Fruit fly (Drosophila melanogaster) whole organism, pupa: ENCODE results near the gene Pmm2.

ENCODE experiments used
- CG10348 ChIP-seq: fragments of 200-800 bp; sonication (Bioruptor generic); IDR thresholded peaks from 2 replicates; pipeline ENCODE4 v1.3.6; 2022; ENCODE audit warnings: missing biosample characterization, missing genetic modification characterization
- CG12605 ChIP-seq: fragments of 200-800 bp; sonication (Bioruptor generic); IDR thresholded peaks from 2 replicates; pipeline ENCODE4 v1.3.6; 2022; ENCODE audit warnings: missing biosample characterization, missing genetic modification characterization
- CG13204 ChIP-seq: fragments of 200-800 bp; sonication (Bioruptor generic); optimal IDR thresholded peaks from 2 replicates; lab custom pipeline; 2018; ENCODE audit warnings: missing biosample characterization, mild to moderate bottlenecking, missing genetic modification characterization, moderate library complexity
- CG14655 ChIP-seq: fragments of 200-800 bp; sonication (Bioruptor generic); optimal IDR thresholded peaks from 3 replicates; lab custom pipeline; 2017; ENCODE audit warnings: mild to moderate bottlenecking, missing biosample characterization, missing genetic modification reagents, missing genetic modification characterization
- CG15710 ChIP-seq: fragments of 200-800 bp; sonication (Bioruptor generic); optimal IDR thresholded peaks from 2 replicates; lab custom pipeline; 2018; ENCODE audit warnings: missing biosample characterization, mild to moderate bottlenecking, missing genetic modification characterization, moderate library complexity
- CG17806 ChIP-seq: fragments of 200-800 bp; sonication (Bioruptor generic); optimal IDR thresholded peaks from 2 replicates; lab custom pipeline; 2018; ENCODE audit warnings: missing biosample characterization, mild to moderate bottlenecking, missing genetic modification characterization, moderate library complexity
- CG32121 ChIP-seq: fragments of 200-800 bp; sonication (Bioruptor generic); IDR thresholded peaks from 2 replicates; pipeline ENCODE4 v1.3.6; 2022; ENCODE audit warnings: missing biosample characterization, missing genetic modification characterization
- CG34367 ChIP-seq: fragments of 200-800 bp; sonication (Bioruptor generic); optimal IDR thresholded peaks from 2 replicates; lab custom pipeline; 2018; ENCODE audit warnings: missing biosample characterization, mild to moderate bottlenecking, missing genetic modification characterization
- CG4496 ChIP-seq: fragments of 200-800 bp; sonication (Bioruptor generic); IDR thresholded peaks from 3 replicates; pipeline ENCODE4 v1.3.6; 2022; ENCODE audit warnings: missing biosample characterization, missing genetic modification characterization
- CG8159 ChIP-seq: fragments of 200-800 bp; sonication (Bioruptor generic); optimal IDR thresholded peaks from 3 replicates; lab custom pipeline; 2018; ENCODE audit warnings: missing biosample characterization, mild to moderate bottlenecking, missing genetic modification characterization, moderate library complexity
- CG8301 ChIP-seq: fragments of 200-800 bp; sonication (Bioruptor generic); optimal IDR thresholded peaks from 2 replicates; lab custom pipeline; 2018; ENCODE audit warnings: missing biosample characterization, mild to moderate bottlenecking, missing genetic modification characterization
- CG9948 ChIP-seq: fragments of 200-800 bp; sonication (Bioruptor generic); optimal IDR thresholded peaks from 2 replicates; lab custom pipeline; 2018; ENCODE audit warnings: missing biosample characterization, mild to moderate bottlenecking, missing genetic modification characterization, moderate library complexity
- D1 ChIP-seq: fragments of 200-800 bp; sonication (Bioruptor generic); optimal IDR thresholded peaks from 2 replicates; lab custom pipeline; 2018; ENCODE audit warnings: missing biosample characterization, mild to moderate bottlenecking, missing genetic modification characterization, moderate library complexity
- EcR ChIP-seq: fragments of 200-800 bp; sonication (Bioruptor generic); optimal IDR thresholded peaks from 3 replicates; lab custom pipeline; 2019; ENCODE audit warnings: missing biosample characterization, missing genetic modification characterization, mild to moderate bottlenecking, moderate library complexity, missing genetic modification reagents
- Ets98B ChIP-seq: fragments of 200-800 bp; sonication (Bioruptor generic); IDR thresholded peaks from 2 replicates; pipeline ENCODE4 v1.3.6; 2022; ENCODE audit warnings: missing biosample characterization, missing genetic modification characterization
- Pif1A ChIP-seq: fragments of 200-800 bp; sonication (Bioruptor generic); optimal IDR thresholded peaks from 3 replicates; lab custom pipeline; 2016; ENCODE audit warnings: missing biosample characterization, missing genetic modification characterization
- Pif1B ChIP-seq: fragments of 200-800 bp; sonication (Bioruptor generic); optimal IDR thresholded peaks from 3 replicates; lab custom pipeline; 2016; ENCODE audit warnings: missing biosample characterization, missing genetic modification characterization
- Snoo ChIP-seq: fragments of 200-800 bp; sonication (Bioruptor generic); optimal IDR thresholded peaks from 3 replicates; lab custom pipeline; 2017; ENCODE audit warnings: missing biosample characterization, mild to moderate bottlenecking, missing genetic modification characterization, inconsistent platforms
- fd96Ca ChIP-seq: fragments of 200-800 bp; sonication (Bioruptor generic); IDR thresholded peaks from 3 replicates; pipeline ENCODE4 v1.3.6; 2022; ENCODE audit warnings: missing biosample characterization, missing genetic modification characterization
- gl ChIP-seq: fragments of 200-800 bp; sonication (Bioruptor generic); optimal IDR thresholded peaks from 2 replicates; lab custom pipeline; 2018; ENCODE audit warnings: missing biosample characterization, mild to moderate bottlenecking, missing genetic modification characterization
- rn ChIP-seq: fragments of 200-800 bp; sonication (Bioruptor generic); IDR thresholded peaks from 2 replicates; pipeline ENCODE4 v1.3.6; 2022; ENCODE audit warnings: missing biosample characterization, missing genetic modification characterization

Gene Pmm2

DNA sequence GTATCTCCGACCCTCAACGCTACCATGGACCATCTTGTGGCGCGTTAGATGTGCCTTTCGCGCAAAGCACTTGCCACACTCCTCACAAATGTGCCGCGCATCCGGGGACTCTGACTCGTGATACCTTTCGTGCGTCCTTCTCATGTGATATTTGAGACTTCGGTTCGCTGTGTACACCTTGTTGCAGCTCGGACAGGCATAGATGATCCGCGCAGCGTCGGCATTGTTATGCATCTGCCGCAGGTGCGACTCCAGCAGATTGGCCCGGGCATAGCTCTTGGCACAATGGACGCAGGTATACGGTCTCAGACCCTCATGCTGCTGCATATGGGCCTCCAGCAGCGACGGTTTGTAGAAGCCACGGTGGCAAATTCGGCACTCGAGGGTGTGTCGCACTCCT lies 28.4 kb upstream of the Pmm2 start:
- TF ChIP-seq CG8159 (tag; lab: Kevin White, UChicago) (no peak), Ets98B (GFP tag; lab: Robert Waterston, UW) (no peak), gl (no peak), Pif1A (GFP tag; lab: Kevin White, UChicago) (no peak), CG13204 (no peak), fd96Ca (no peak), Pif1B (GFP tag; lab: Kevin White, UChicago) (no peak), CG14655 (GFP tag; lab: Kevin White, UChicago) (no peak), CG10348 (GFP tag; lab: Robert Waterston, UW) (no peak), CG4496 (GFP tag; lab: Robert Waterston, UW) (no peak), Snoo (tag; lab: Kevin White, UChicago) (no peak), CG9948 (tag; lab: Kevin White, UChicago) (no peak), CG17806 (tag; lab: Kevin White, UChicago) (no peak), EcR (GFP tag; lab: Kevin White, UChicago) (no peak)

DNA sequence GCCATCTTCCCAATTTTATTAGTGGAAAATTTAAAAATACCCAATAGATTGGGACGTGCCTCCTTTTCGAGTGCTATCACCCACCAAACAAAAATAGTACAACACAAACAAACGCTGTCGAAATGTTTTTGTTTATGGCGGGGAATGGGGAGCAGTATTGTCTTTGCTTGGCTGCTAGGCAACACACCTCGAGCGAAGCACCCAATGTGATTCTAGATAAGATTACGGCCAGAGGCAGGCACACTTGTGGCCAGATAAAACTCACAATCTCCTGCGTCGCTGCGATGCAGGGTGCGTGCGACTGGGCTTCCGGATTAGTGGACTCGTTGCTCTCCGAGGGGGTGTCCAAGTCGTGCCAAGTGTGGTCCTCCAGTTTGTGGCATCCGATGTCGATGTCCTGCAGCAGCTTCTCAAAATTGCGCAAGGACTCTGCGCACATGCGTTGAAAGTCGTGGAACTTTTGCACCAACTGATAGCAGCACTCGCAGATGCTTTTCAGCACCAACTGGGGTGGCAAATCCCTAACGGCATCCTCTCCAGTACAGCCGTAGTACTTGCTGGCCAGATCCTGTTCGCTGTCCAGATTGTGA lies 27.3 kb upstream of the Pmm2 start:
- TF ChIP-seq fd96Ca (0 out of 3 replicates have a peak, but pooled peaks have one; percentile 14), CG8301 (tag; lab: Kevin White, UChicago) (no peak)

DNA sequence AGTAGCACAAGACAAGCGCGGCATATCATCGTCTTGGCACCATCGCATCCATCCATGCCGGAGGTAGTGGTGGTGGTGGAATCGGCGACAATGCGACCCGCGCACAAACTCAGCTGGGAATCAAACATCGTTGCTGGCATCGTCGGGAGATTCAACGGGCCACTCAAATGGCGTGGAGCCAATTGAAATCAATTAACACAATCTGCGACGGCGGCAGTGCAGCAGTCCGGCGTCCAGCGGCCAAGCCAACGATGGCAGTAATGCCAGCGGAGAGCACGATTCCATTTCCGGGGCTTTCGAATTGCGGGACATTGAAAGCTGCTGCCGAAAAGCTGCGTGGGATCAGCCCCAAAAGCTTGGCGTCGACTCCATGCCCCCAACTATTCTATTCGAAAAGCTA lies 26.8 kb upstream of the Pmm2 start, which contains the start of gene CG10654:
TSS of gene CG10654 (minus strand) at position 270 of the 400 bp plus-strand sequence.
- no peak for TF ChIP-seq CG17806 (tag; lab: Kevin White, UChicago)
- TF ChIP-seq CG34367 (tag; lab: Kevin White, UChicago) = no peak
- no peak for TF ChIP-seq CG32121
- no peak for TF ChIP-seq Pif1B (GFP tag; lab: Kevin White, UChicago)
- no peak for TF ChIP-seq rn (GFP tag; lab: Robert Waterston, UW)
- no peak for TF ChIP-seq CG15710 (tag; lab: Kevin White, UChicago)
- no peak for TF ChIP-seq CG4496 (GFP tag; lab: Robert Waterston, UW)
- TF ChIP-seq CG8159 (tag; lab: Kevin White, UChicago) = no peak
- TF ChIP-seq Snoo (tag; lab: Kevin White, UChicago) = no peak
- TF ChIP-seq gl = no peak

DNA sequence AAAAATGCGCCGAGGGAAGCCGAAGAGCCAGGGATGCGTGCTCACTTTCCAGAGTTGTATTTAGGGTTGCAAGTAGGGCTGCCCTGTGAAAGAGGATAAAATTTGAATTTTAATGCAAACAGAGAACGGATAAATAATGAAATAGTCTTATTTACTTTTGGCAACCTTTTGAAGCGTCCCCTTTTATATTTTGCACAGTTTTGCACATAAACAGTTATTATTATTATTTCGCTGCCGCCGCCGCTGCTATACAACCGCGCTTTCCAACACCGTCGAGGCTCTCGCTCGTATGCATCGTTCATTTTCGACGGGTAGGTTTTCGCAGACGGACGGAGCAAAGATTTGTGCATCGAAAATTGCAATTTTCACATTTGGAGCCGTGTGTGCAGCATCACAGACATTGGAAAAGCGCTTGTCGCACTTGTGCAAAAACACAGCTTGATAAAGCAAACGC lies 19.6 kb upstream of the Pmm2 start, which contains the start of the genes sti and tral:
TSS of gene sti (minus strand) at position 54 of the 454 bp plus-strand sequence.
TSS of gene tral (plus strand) at position 298 of the 454 bp plus-strand sequence.
- TF ChIP-seq CG12605 (GFP tag; lab: Robert Waterston, UW) (no peak), CG8301 (tag; lab: Kevin White, UChicago) (no peak), CG13204 (no peak), fd96Ca (peak; percentile 72), CG32121 (peak; percentile 41; the same call in 1 of the 2 replicates), gl (no peak), CG10348 (GFP tag; lab: Robert Waterston, UW) (no peak), CG34367 (tag; lab: Kevin White, UChicago) (peak; percentile 36), CG15710 (tag; lab: Kevin White, UChicago) (peak; percentile 68), rn (GFP tag; lab: Robert Waterston, UW) (peak; percentile 43; the same call in 1 of the 2 replicates), Ets98B (GFP tag; lab: Robert Waterston, UW) (peak; percentile 71), CG17806 (tag; lab: Kevin White, UChicago) (peak; percentile 54), Pif1B (GFP tag; lab: Kevin White, UChicago) (no peak), D1 (tag; lab: Kevin White, UChicago) (no peak), CG14655 (GFP tag; lab: Kevin White, UChicago) (no peak), EcR (GFP tag; lab: Kevin White, UChicago) (no peak), CG4496 (GFP tag; lab: Robert Waterston, UW) (peak; percentile 76), Snoo (tag; lab: Kevin White, UChicago) (peak; percentile 74), Pif1A (GFP tag; lab: Kevin White, UChicago) (no peak), CG8159 (tag; lab: Kevin White, UChicago) (peak; percentile 70), CG9948 (tag; lab: Kevin White, UChicago) (peak; percentile 39)

DNA sequence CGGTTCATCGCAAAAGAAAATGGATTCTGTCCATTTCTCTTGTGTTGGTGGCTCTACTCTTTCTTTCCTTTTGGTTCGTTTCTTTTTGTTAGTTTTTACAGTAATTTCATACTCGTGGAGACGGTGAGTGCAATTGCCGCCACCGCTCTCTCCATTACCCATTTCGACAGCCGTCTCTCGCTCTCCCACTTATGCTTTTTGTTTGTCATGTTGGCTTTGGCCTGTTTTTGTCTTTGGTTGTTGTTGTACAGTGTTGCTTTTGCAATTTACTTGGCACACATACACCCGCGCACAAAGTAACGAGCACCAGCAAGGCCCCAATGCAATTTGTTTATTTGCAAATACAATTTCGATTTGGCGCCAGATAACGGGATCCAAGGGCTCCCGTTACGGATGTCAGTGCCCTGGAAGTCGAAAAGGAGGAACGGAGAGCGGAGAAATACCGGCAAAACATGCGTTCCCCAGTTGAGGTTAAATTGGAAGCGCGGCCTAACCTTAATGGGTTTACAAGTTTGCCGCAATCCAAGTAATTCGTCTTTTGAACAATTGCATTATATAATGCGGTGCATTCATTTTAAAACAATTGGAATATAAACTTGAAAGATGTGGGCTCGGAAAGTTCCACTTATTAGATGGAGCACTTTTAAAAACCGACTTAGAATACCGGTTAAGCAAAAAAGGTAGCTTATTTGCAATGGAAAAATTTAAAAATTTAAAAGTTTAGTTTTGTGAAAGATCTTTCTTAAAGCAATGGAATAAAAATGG lies 18.5 kb upstream of the Pmm2 start:
- TF ChIP-seq gl (peak; percentile 95), CG14655 (GFP tag; lab: Kevin White, UChicago) (peak; percentile 85), Pif1B (GFP tag; lab: Kevin White, UChicago) (peak; percentile 61), CG34367 (tag; lab: Kevin White, UChicago) (peak; percentile 68), CG17806 (tag; lab: Kevin White, UChicago) (peak; percentile 49), D1 (tag; lab: Kevin White, UChicago) (peak; percentile 52), CG13204 (peak; percentile 80), CG32121 (peak; percentile 70), CG15710 (tag; lab: Kevin White, UChicago) (peak; percentile 64), CG10348 (GFP tag; lab: Robert Waterston, UW) (no peak), CG8159 (tag; lab: Kevin White, UChicago) (peak; percentile 56), CG4496 (GFP tag; lab: Robert Waterston, UW) (peak; percentile 89), rn (GFP tag; lab: Robert Waterston, UW) (0 out of 2 replicates have a peak, but pooled peaks have one; percentile 26), CG8301 (tag; lab: Kevin White, UChicago) (peak; percentile 82), Snoo (tag; lab: Kevin White, UChicago) (peak; percentile 7), CG9948 (tag; lab: Kevin White, UChicago) (peak; percentile 35), Pif1A (GFP tag; lab: Kevin White, UChicago) (peak; percentile 80), EcR (GFP tag; lab: Kevin White, UChicago) (peak; percentile 93), CG12605 (GFP tag; lab: Robert Waterston, UW) (peak; percentile 95), fd96Ca (peak; percentile 68; the same call in 2 of the 3 replicates), Ets98B (GFP tag; lab: Robert Waterston, UW) (peak; percentile 84)
